Worm (Caenorhabditis elegans) whole organism, L2 larva: ENCODE measurements around the gene fbxa-118.

Experiments
- C34F6.9 ChIP-seq: fragments of 150-350 bp; optimal IDR thresholded peaks from 2 replicates; lab custom pipeline; 2014; ENCODE audit warnings: missing biosample characterization, missing genetic modification characterization
- R02D3.7 ChIP-seq: fragments of 150-350 bp; optimal IDR thresholded peaks from 2 replicates; lab custom pipeline; 2014; ENCODE audit warnings: missing biosample characterization, missing genetic modification characterization
- ZK546.5 ChIP-seq: sonication (generic microtip); optimal IDR thresholded peaks from 2 replicates; lab custom pipeline; 2017; ENCODE audit warnings: missing biosample characterization, missing genetic modification characterization
- alr-1 ChIP-seq: fragments of 150-350 bp; optimal IDR thresholded peaks from 2 replicates; lab custom pipeline; 2014; ENCODE audit warnings: missing biosample characterization, missing genetic modification characterization
- ama-1 ChIP-seq: fragments of 150-350 bp; optimal IDR thresholded peaks from 2 replicates; lab custom pipeline; 2018; ENCODE audit warnings: inconsistent platforms
- blmp-1 ChIP-seq: sonication (generic microtip); optimal IDR thresholded peaks from 2 replicates; lab custom pipeline; 2017; ENCODE audit warnings: missing genetic modification characterization, mild to moderate bottlenecking, missing compliant biosample characterization, antibody characterized with exemption, moderate library complexity; ENCODE audit not compliant: insufficient read depth
- ceh-16 ChIP-seq: fragments of 150-350 bp; optimal IDR thresholded peaks from 2 replicates; lab custom pipeline; 2014; ENCODE audit warnings: missing biosample characterization, missing genetic modification characterization
- ceh-82 ChIP-seq: fragments of 150-350 bp; optimal IDR thresholded peaks from 2 replicates; lab custom pipeline; 2014; ENCODE audit warnings: missing biosample characterization, missing genetic modification characterization
- crh-2 ChIP-seq: sonication (generic microtip); optimal IDR thresholded peaks from 2 replicates; lab custom pipeline; 2017; ENCODE audit warnings: missing biosample characterization, missing genetic modification characterization
- elt-1 ChIP-seq: fragments of 150-350 bp; optimal IDR thresholded peaks from 2 replicates; lab custom pipeline; 2014; ENCODE audit warnings: missing biosample characterization, missing genetic modification characterization
- fos-1 ChIP-seq: fragments of 150-350 bp; optimal IDR thresholded peaks from 2 replicates; lab custom pipeline; 2014; ENCODE audit warnings: missing biosample characterization, missing genetic modification characterization
- gmeb-1 ChIP-seq: fragments of 150-350 bp; optimal IDR thresholded peaks from 2 replicates; lab custom pipeline; 2014; ENCODE audit warnings: missing biosample characterization, missing genetic modification characterization
- lin-11 ChIP-seq: fragments of 150-350 bp; sonication (generic microtip); optimal IDR thresholded peaks from 2 replicates; lab custom pipeline; 2014; ENCODE audit warnings: missing biosample characterization, missing genetic modification characterization, inconsistent platforms, mixed read lengths
- lin-13 ChIP-seq: fragments of 150-350 bp; optimal IDR thresholded peaks from 2 replicates; lab custom pipeline; 2014; ENCODE audit warnings: missing biosample characterization, missing genetic modification reagents, missing genetic modification characterization
- lin-39 ChIP-seq: fragments of 150-350 bp; optimal IDR thresholded peaks from 2 replicates; lab custom pipeline; 2014; ENCODE audit warnings: missing biosample characterization, missing genetic modification reagents, missing genetic modification characterization
- mab-5 ChIP-seq: fragments of 150-350 bp; optimal IDR thresholded peaks from 2 replicates; lab custom pipeline; 2014; ENCODE audit warnings: missing biosample characterization, missing genetic modification characterization
- mdl-1 ChIP-seq, 2 experiments: fragments of 150-350 bp in 1 of 2; sonication (generic microtip) in 1 of 2; optimal IDR thresholded peaks; 2 replicates each; lab custom pipeline; 2017; ENCODE audit warnings: missing biosample characterization in 2 of 2, missing genetic modification characterization in 2 of 2
- nhr-12 ChIP-seq: fragments of 150-350 bp; optimal IDR thresholded peaks from 2 replicates; lab custom pipeline; 2014; ENCODE audit warnings: missing biosample characterization, missing genetic modification characterization
- nhr-129 ChIP-seq: fragments of 150-350 bp; optimal IDR thresholded peaks from 2 replicates; lab custom pipeline; 2014; ENCODE audit warnings: missing biosample characterization, missing genetic modification characterization
- nhr-21 ChIP-seq: fragments of 150-350 bp; optimal IDR thresholded peaks from 2 replicates; lab custom pipeline; 2014; ENCODE audit warnings: missing biosample characterization, missing genetic modification characterization
- nhr-23 ChIP-seq: fragments of 150-350 bp; optimal IDR thresholded peaks from 2 replicates; lab custom pipeline; 2014; ENCODE audit warnings: missing biosample characterization, missing genetic modification reagents, missing genetic modification characterization
- nhr-77 ChIP-seq: fragments of 150-350 bp; optimal IDR thresholded peaks from 2 replicates; lab custom pipeline; 2014; ENCODE audit warnings: missing biosample characterization, missing genetic modification characterization
- sem-4 ChIP-seq: fragments of 150-350 bp; optimal IDR thresholded peaks from 2 replicates; lab custom pipeline; 2014; ENCODE audit warnings: missing biosample characterization, missing genetic modification reagents, missing genetic modification characterization
- skn-1 ChIP-seq: sonication (generic microtip); optimal IDR thresholded peaks from 2 replicates; lab custom pipeline; 2017; ENCODE audit warnings: missing biosample characterization, missing genetic modification characterization
- sma-9 ChIP-seq, 2 experiments: fragments of 150-350 bp in 1 of 2; sonication (generic microtip) in 1 of 2; optimal IDR thresholded peaks; 2 replicates each; lab custom pipeline; 2014 to 2016; ENCODE audit warnings: missing genetic modification characterization in 2 of 2, mild to moderate bottlenecking in 1 of 2, missing biosample characterization in 1 of 2, missing compliant biosample characterization in 1 of 2, missing genetic modification reagents in 1 of 2, moderate library complexity in 1 of 2
- snpc-4 ChIP-seq: fragments of 150-350 bp; optimal IDR thresholded peaks from 2 replicates; lab custom pipeline; 2014; ENCODE audit warnings: missing biosample characterization, missing genetic modification characterization
- unc-39 ChIP-seq: fragments of 150-350 bp; optimal IDR thresholded peaks from 2 replicates; lab custom pipeline; 2014; ENCODE audit warnings: missing biosample characterization, missing genetic modification characterization
- unc-55 ChIP-seq: fragments of 150-350 bp; sonication (generic microtip); optimal IDR thresholded peaks from 3 replicates; lab custom pipeline; 2014; ENCODE audit warnings: missing biosample characterization, missing genetic modification reagents, missing genetic modification characterization
- unc-62 ChIP-seq: fragments of 150-350 bp; optimal IDR thresholded peaks from 2 replicates; lab custom pipeline; 2014; ENCODE audit warnings: missing biosample characterization, missing genetic modification reagents, missing genetic modification characterization
- zag-1 ChIP-seq: fragments of 150-350 bp; optimal IDR thresholded peaks from 2 replicates; lab custom pipeline; 2014; ENCODE audit warnings: missing biosample characterization, missing genetic modification characterization
- ztf-11 ChIP-seq: sonication (generic microtip); optimal IDR thresholded peaks from 2 replicates; lab custom pipeline; 2017; ENCODE audit warnings: missing biosample characterization, missing genetic modification characterization

Gene fbxa-118

ce11 chrV:19755260-19755659, 21.9 kb downstream of the fbxa-118 start, which contains the start of gene clec-50:
clec-50 (minus strand) TSS chrV:19755368.
- TF ChIP-seq crh-2 (tag; lab: Kevin White, UChicago) (peak; percentile 10), ZK546.5 (tag; lab: Kevin White, UChicago) (no peak), sma-9 (GFP tag; optimal IDR thresholded peaks at IDR 0.05; lab: Kevin White, UChicago) (peak; percentile 61), sma-9 (tag; optimal IDR thresholded peaks at IDR 0.05; lab: Kevin White, UChicago) (no peak), gmeb-1 (peak; percentile 13), fos-1 (tag; lab: Kevin White, UChicago) (peak; percentile 90)

- no peak for TF ChIP-seq crh-2 (tag; lab: Kevin White, UChicago)
- TF ChIP-seq unc-39 (tag; lab: Kevin White, UChicago): no peak
- no peak for TF ChIP-seq C34F6.9 (tag; lab: Kevin White, UChicago)
- no peak for TF ChIP-seq nhr-77
- no peak for TF ChIP-seq fos-1 (tag; lab: Kevin White, UChicago)
- no peak for TF ChIP-seq ceh-82 (tag; lab: Kevin White, UChicago)
- TF ChIP-seq skn-1 (tag; lab: Kevin White, UChicago): no peak
- TF ChIP-seq alr-1: no peak
- no peak for TF ChIP-seq ztf-11 (tag; lab: Kevin White, UChicago)
- no peak for TF ChIP-seq elt-1 (tag; lab: Kevin White, UChicago)
- TF ChIP-seq unc-55 (GFP tag; lab: Kevin White, UChicago): no peak
- TF ChIP-seq nhr-129 (tag; lab: Kevin White, UChicago): no peak
- TF ChIP-seq sem-4 (tag; lab: Kevin White, UChicago): no peak
- TF ChIP-seq nhr-23 (tag; lab: Kevin White, UChicago): no peak
- no peak for TF ChIP-seq blmp-1 (tag; lab: Kevin White, UChicago)
- TF ChIP-seq ZK546.5 (tag; lab: Kevin White, UChicago): no peak
- no peak for TF ChIP-seq gmeb-1
- TF ChIP-seq nhr-21: no peak
- TF ChIP-seq nhr-12 (tag; lab: Kevin White, UChicago): no peak
These were observed 22.8 kb downstream of the fbxa-118 start for ce11 chrV:19754331-19754730.

ce11 chrV:19752879-19753278, 24.2 kb downstream of the fbxa-118 start:
- no peak for TF ChIP-seq lin-39 (tag; lab: Kevin White, UChicago)
- no peak for TF ChIP-seq ZK546.5 (tag; lab: Kevin White, UChicago)

- TF ChIP-seq fos-1 (tag; lab: Kevin White, UChicago) (no peak), sma-9 (GFP tag; optimal IDR thresholded peaks at IDR 0.05; lab: Kevin White, UChicago) (peak; percentile 15), sma-9 (tag; optimal IDR thresholded peaks at IDR 0.05; lab: Kevin White, UChicago) (no peak)
These were observed 26.0 kb downstream of the fbxa-118 start, which contains the start of gene clec-49 for ce11 chrV:19751124-19751523. clec-49 (minus strand) TSS chrV:19751226.

- no peak for TF ChIP-seq lin-39 (tag; lab: Kevin White, UChicago)
- no peak for TF ChIP-seq mab-5
- TF ChIP-seq lin-11: no peak
- TF ChIP-seq snpc-4: no peak
- no peak for TF ChIP-seq zag-1 (tag; lab: Kevin White, UChicago)
- TF ChIP-seq sem-4 (tag; lab: Kevin White, UChicago): no peak
- no peak for TF ChIP-seq R02D3.7
- TF ChIP-seq ceh-16 (tag; lab: Kevin White, UChicago): no peak
These were observed 30.0 kb downstream of the fbxa-118 start for ce11 chrV:19747144-19747543.

- TF ChIP-seq zag-1 (tag; lab: Kevin White, UChicago): no peak
- no peak for TF ChIP-seq nhr-12 (tag; lab: Kevin White, UChicago)
- TF ChIP-seq blmp-1 (tag; lab: Kevin White, UChicago): no peak
- no peak for TF ChIP-seq ceh-16 (tag; lab: Kevin White, UChicago)
- TF ChIP-seq lin-39 (tag; lab: Kevin White, UChicago): no peak
- no peak for TF ChIP-seq unc-62 (GFP tag; lab: Kevin White, UChicago)
- no peak for TF ChIP-seq C34F6.9 (tag; lab: Kevin White, UChicago)
- TF ChIP-seq mdl-1 (tag; optimal IDR thresholded peaks at IDR 0.05; lab: Kevin White, UChicago): no peak
- no peak for TF ChIP-seq lin-13 (GFP tag; lab: Kevin White, UChicago)
- TF ChIP-seq ztf-11 (tag; lab: Kevin White, UChicago): no peak
- TF ChIP-seq gmeb-1: no peak
- TF ChIP-seq nhr-21: no peak
- TF ChIP-seq ceh-82 (tag; lab: Kevin White, UChicago): no peak
- no peak for TF ChIP-seq ama-1 (lab: Kevin White, UChicago)
These were observed 31.3 kb downstream of the fbxa-118 start, which contains the start of gene W04E12.5 for ce11 chrV:19745852-19746251. W04E12.5 (plus strand) TSS chrV:19746152.
